Worm (Caenorhabditis elegans) whole organism, L1 larva: ENCODE data around the gene grl-10.

Experiments used
- C04F5.9 ChIP-seq: sonication (generic microtip); optimal IDR thresholded peaks from 2 replicates; lab custom pipeline; 2016; ENCODE audit warnings: missing genetic modification characterization, missing compliant biosample characterization
- alr-1 ChIP-seq: fragments of 200-800 bp; sonication (Bioruptor generic); optimal IDR thresholded peaks from 2 replicates; lab custom pipeline; 2018; ENCODE audit warnings: borderline replicate concordance, mild to moderate bottlenecking, missing genetic modification characterization, missing compliant biosample characterization
- blmp-1 ChIP-seq: fragments of 150-350 bp; optimal IDR thresholded peaks from 2 replicates; lab custom pipeline; 2014; ENCODE audit warnings: missing biosample characterization, missing genetic modification characterization
- dsc-1 ChIP-seq: sonication (generic microtip); optimal IDR thresholded peaks from 2 replicates; lab custom pipeline; 2016; ENCODE audit warnings: mild to moderate bottlenecking, missing genetic modification characterization, missing compliant biosample characterization
- efl-1 ChIP-seq, 4 experiments: fragments of 150-350 bp; optimal IDR thresholded peaks in 3 of 4; peaks in 1 of 4; 1 replicate in 1 of 4; 2 replicates in 3 of 4; lab custom pipeline; 2014; ENCODE audit warnings: missing biosample characterization in 2 of 4, missing genetic modification characterization in 2 of 4, missing genetic modification reagents in 2 of 4
- lin-14 ChIP-seq: fragments of 200-800 bp; sonication (Bioruptor generic); optimal IDR thresholded peaks from 2 replicates; lab custom pipeline; 2018; ENCODE audit warnings: mild to moderate bottlenecking, missing genetic modification characterization, moderate library complexity, missing compliant biosample characterization
- nhr-12 ChIP-seq: sonication (generic microtip); optimal IDR thresholded peaks from 2 replicates; lab custom pipeline; 2017; ENCODE audit warnings: missing biosample characterization, missing genetic modification characterization
- nhr-237 ChIP-seq: fragments of 150-350 bp; optimal IDR thresholded peaks from 2 replicates; lab custom pipeline; 2014; ENCODE audit warnings: missing biosample characterization, missing genetic modification characterization
- snpc-4 ChIP-seq: fragments of 150-350 bp; optimal IDR thresholded peaks from 2 replicates; lab custom pipeline; 2014; ENCODE audit warnings: missing biosample characterization, missing genetic modification characterization
- unc-62 ChIP-seq: fragments of 150-350 bp; optimal IDR thresholded peaks from 2 replicates; lab custom pipeline; 2014; ENCODE audit warnings: missing biosample characterization, missing genetic modification reagents, missing genetic modification characterization

The grl-10 gene

DNA sequence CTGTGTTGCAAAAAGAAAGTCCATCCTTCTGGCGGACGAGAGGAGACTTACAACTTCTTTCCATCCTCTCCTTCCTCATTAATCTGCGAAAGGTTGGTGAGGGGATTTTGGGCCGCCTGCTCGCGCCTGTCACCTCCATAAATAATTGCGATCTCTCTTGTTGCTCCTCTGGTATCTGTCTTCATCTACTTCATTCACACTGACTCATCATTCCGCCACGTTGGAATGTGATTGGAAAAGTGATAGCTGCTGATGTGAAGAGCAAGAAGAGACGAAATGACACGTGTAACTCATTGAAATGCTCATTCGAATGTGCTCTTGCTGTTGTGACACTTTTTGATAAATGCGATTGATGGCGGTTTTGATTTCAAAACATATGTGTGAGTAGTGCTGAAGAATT is 48.3 kb downstream of the grl-10 start (continued):
- TF ChIP-seq alr-1 (tag; lab: Kevin White, UChicago): no peak
- no peak for TF ChIP-seq nhr-237 (tag; lab: Kevin White, UChicago)
- TF ChIP-seq snpc-4 (tag; lab: Kevin White, UChicago): no peak
- TF ChIP-seq nhr-12 (tag; lab: Kevin White, UChicago): no peak
- peak; percentile 90 for TF ChIP-seq lin-14 (GFP tag; lab: Kevin White, UChicago)
- TF ChIP-seq blmp-1 (tag; lab: Kevin White, UChicago): no peak
- TF ChIP-seq C04F5.9 (tag; lab: Kevin White, UChicago): no peak

- TF ChIP-seq unc-62 (GFP tag; lab: Kevin White, UChicago): no peak
- TF ChIP-seq efl-1 (optimal IDR thresholded peaks at IDR 0.05; lab: Kevin White, UChicago): no peak
- TF ChIP-seq efl-1 (GFP tag; optimal IDR thresholded peaks at IDR 0.05 in 1 of 2; lab: Kevin White, UChicago): peak in 1 of 2 experiments; percentile 72
- TF ChIP-seq dsc-1 (tag; lab: Kevin White, UChicago): peak; percentile 70
Measured at ce11 chrV:7824138-7824537, 49.8 kb downstream of the grl-10 start.
